Worm (Caenorhabditis elegans) whole organism, L4 larva: ENCODE results near the gene F10A3.4.

ENCODE experiments used
- D1046.2 ChIP-seq: fragments of 200-800 bp; sonication (Bioruptor generic); IDR thresholded peaks from 2 replicates; pipeline ENCODE4 v1.3.6; 2022; ENCODE audit warnings: missing genetic modification characterization, missing compliant biosample characterization
- F44E2.7 ChIP-seq: fragments of 200-800 bp; sonication (Bioruptor generic); IDR thresholded peaks from 2 replicates; pipeline ENCODE4 v2.1.2; 2022; ENCODE audit warnings: missing genetic modification characterization, missing compliant biosample characterization
- R02D3.7 ChIP-seq: fragments of 150-350 bp; sonication (generic microtip); optimal IDR thresholded peaks from 3 replicates; lab custom pipeline; 2014; ENCODE audit warnings: missing biosample characterization, missing genetic modification characterization
- T26A8.4 ChIP-seq: fragments of 200-800 bp; sonication (Bioruptor generic); IDR thresholded peaks from 2 replicates; pipeline ENCODE4 v1.3.6; 2022; ENCODE audit warnings: missing genetic modification characterization, missing compliant biosample characterization
- aha-1 ChIP-seq: fragments of 150-350 bp; peaks from one replicate; lab custom pipeline; 2014; ENCODE audit warnings: missing biosample characterization, missing genetic modification characterization
- aly-2 ChIP-seq: sonication (generic microtip); optimal IDR thresholded peaks from 2 replicates; lab custom pipeline; 2018; ENCODE audit warnings: missing biosample characterization, missing genetic modification characterization
- ceh-44 ChIP-seq: fragments of 200-800 bp; sonication (Bioruptor generic); IDR thresholded peaks from 2 replicates; pipeline ENCODE4 v1.3.6; 2022; ENCODE audit warnings: missing genetic modification reagents, missing genetic modification characterization, missing compliant biosample characterization
- ceh-62 ChIP-seq: sonication (generic microtip); optimal IDR thresholded peaks from 2 replicates; lab custom pipeline; 2017; ENCODE audit warnings: missing biosample characterization, missing genetic modification characterization
- daf-16 ChIP-seq, 3 experiments: sonication (generic microtip); optimal IDR thresholded peaks; 2 replicates each; lab custom pipeline; 2016 to 2017; ENCODE audit warnings: missing genetic modification characterization in 3 of 3, missing genetic modification reagents in 3 of 3, mild to moderate bottlenecking in 2 of 3, missing compliant biosample characterization in 2 of 3, missing biosample characterization in 1 of 3, moderate library complexity in 1 of 3
- daf-19 ChIP-seq: fragments of 200-800 bp; sonication (Bioruptor generic); conservative IDR thresholded peaks from 2 replicates; pipeline ENCODE4 v1.3.6; 2022; ENCODE audit warnings: missing genetic modification characterization, missing compliant biosample characterization
- daf-8 ChIP-seq: fragments of 200-800 bp; sonication (Bioruptor generic); IDR thresholded peaks from 2 replicates; pipeline ENCODE4 v1.3.6; 2022; ENCODE audit warnings: missing genetic modification characterization, missing compliant biosample characterization
- dpl-1 ChIP-seq: fragments of 150-350 bp; optimal IDR thresholded peaks from 2 replicates; lab custom pipeline; 2014; ENCODE audit warnings: missing biosample characterization, missing genetic modification reagents, missing genetic modification characterization
- duxl-1 ChIP-seq: sonication (generic microtip); optimal IDR thresholded peaks from 2 replicates; lab custom pipeline; 2016; ENCODE audit warnings: mild to moderate bottlenecking, missing genetic modification characterization, moderate library complexity, missing compliant biosample characterization; ENCODE audit not compliant: poor library complexity
- dve-1 ChIP-seq: sonication (generic microtip); optimal IDR thresholded peaks from 2 replicates; lab custom pipeline; 2017; ENCODE audit warnings: antibody characterized with exemption, mild to moderate bottlenecking, missing genetic modification characterization, missing compliant biosample characterization; ENCODE audit not compliant: insufficient read depth
- fos-1 ChIP-seq: fragments of 150-350 bp; optimal IDR thresholded peaks from 2 replicates; lab custom pipeline; 2014; ENCODE audit warnings: missing biosample characterization, missing genetic modification characterization
- jun-1 ChIP-seq: fragments of 150-350 bp; optimal IDR thresholded peaks from 2 replicates; lab custom pipeline; 2014; ENCODE audit warnings: missing biosample characterization, missing genetic modification reagents, missing genetic modification characterization
- lin-13 ChIP-seq: fragments of 150-350 bp; optimal IDR thresholded peaks from 2 replicates; lab custom pipeline; 2014; ENCODE audit warnings: missing biosample characterization, missing genetic modification reagents, missing genetic modification characterization
- lin-29 ChIP-seq: fragments of 200-800 bp; sonication (Bioruptor generic); IDR thresholded peaks from 2 replicates; pipeline ENCODE4 v1.3.6; 2022; ENCODE audit warnings: missing genetic modification reagents, missing genetic modification characterization, missing compliant biosample characterization
- lin-38 ChIP-seq: fragments of 200-800 bp; sonication (Bioruptor generic); IDR thresholded peaks from 2 replicates; pipeline ENCODE4 v1.3.6; 2022; ENCODE audit warnings: missing genetic modification reagents, missing genetic modification characterization, missing compliant biosample characterization
- lsy-2 ChIP-seq, 2 experiments: fragments of 150-350 bp in 1 of 2; sonication (generic microtip) in 1 of 2; optimal IDR thresholded peaks; 2 replicates each; lab custom pipeline; 2014 to 2017; ENCODE audit warnings: missing biosample characterization in 2 of 2, missing genetic modification characterization in 2 of 2
- mes-2 ChIP-seq: sonication (generic microtip); optimal IDR thresholded peaks from 2 replicates; lab custom pipeline; 2016; ENCODE audit warnings: missing genotype, mild to moderate bottlenecking, missing genetic modification characterization, missing compliant biosample characterization; ENCODE audit not compliant: poor library complexity, severe bottlenecking
- nhr-10 ChIP-seq: fragments of 150-350 bp; optimal IDR thresholded peaks from 2 replicates; lab custom pipeline; 2014; ENCODE audit warnings: missing biosample characterization, missing genetic modification characterization
- nhr-111 ChIP-seq: fragments of 200-800 bp; sonication (Bioruptor generic); optimal IDR thresholded peaks from 2 replicates; lab custom pipeline; 2018; ENCODE audit warnings: mild to moderate bottlenecking, missing genetic modification characterization, missing compliant biosample characterization
- nhr-237 ChIP-seq: sonication (generic microtip); optimal IDR thresholded peaks from 2 replicates; lab custom pipeline; 2017; ENCODE audit warnings: missing biosample characterization, missing genetic modification characterization
- nhr-28 ChIP-seq: fragments of 150-350 bp; optimal IDR thresholded peaks from 2 replicates; lab custom pipeline; 2014; ENCODE audit warnings: missing biosample characterization, missing genetic modification characterization
- nhr-42 ChIP-seq: fragments of 200-800 bp; sonication (Bioruptor generic); IDR thresholded peaks from 2 replicates; pipeline ENCODE4 v1.3.6; 2022; ENCODE audit warnings: missing genetic modification characterization, missing compliant biosample characterization
- nhr-76 ChIP-seq: fragments of 150-350 bp; optimal IDR thresholded peaks from 2 replicates; lab custom pipeline; 2014; ENCODE audit warnings: missing biosample characterization, missing genetic modification characterization
- nhr-77 ChIP-seq: fragments of 150-350 bp; optimal IDR thresholded peaks from 2 replicates; lab custom pipeline; 2014; ENCODE audit warnings: missing biosample characterization, missing genetic modification characterization
- pha-4 ChIP-seq, 2 experiments: fragments of 150-350 bp in 1 of 2; fragments of 200-800 bp in 1 of 2; sonication (Bioruptor generic) in 1 of 2; IDR thresholded peaks in 1 of 2; optimal IDR thresholded peaks in 1 of 2; 2 replicates each; pipeline versions ENCODE4 v1.3.6 to Lab custom; 2014 to 2022; ENCODE audit warnings: missing genetic modification characterization in 2 of 2, missing genetic modification reagents in 2 of 2, missing biosample characterization in 1 of 2, missing compliant biosample characterization in 1 of 2
- php-3 ChIP-seq: fragments of 200-800 bp; sonication (Bioruptor generic); IDR thresholded peaks from 2 replicates; pipeline ENCODE4 v1.3.6; 2022; ENCODE audit warnings: missing genetic modification reagents, missing genetic modification characterization, missing compliant biosample characterization
- pqm-1 ChIP-seq: sonication (generic microtip); optimal IDR thresholded peaks from 2 replicates; lab custom pipeline; 2017; ENCODE audit warnings: missing biosample characterization, missing genetic modification characterization
- sdz-12 ChIP-seq: fragments of 200-800 bp; sonication (Bioruptor generic); optimal IDR thresholded peaks from 2 replicates; lab custom pipeline; 2018; ENCODE audit warnings: mild to moderate bottlenecking, missing genetic modification characterization, missing compliant biosample characterization
- spr-1 ChIP-seq: sonication (generic microtip); optimal IDR thresholded peaks from 2 replicates; lab custom pipeline; 2016; ENCODE audit warnings: mild to moderate bottlenecking, missing genetic modification characterization, missing compliant biosample characterization
- spr-3 ChIP-seq: fragments of 200-800 bp; sonication (Bioruptor generic); optimal IDR thresholded peaks from 2 replicates; lab custom pipeline; 2018; ENCODE audit warnings: mild to moderate bottlenecking, missing genetic modification characterization, missing compliant biosample characterization
- tra-1 ChIP-seq: fragments of 200-800 bp; sonication (Bioruptor generic); IDR thresholded peaks from 2 replicates; pipeline ENCODE4 v1.3.6; 2022; ENCODE audit warnings: missing genetic modification reagents, missing genetic modification characterization, missing compliant biosample characterization
- zip-11 ChIP-seq: fragments of 200-800 bp; sonication (Bioruptor generic); IDR thresholded peaks from 2 replicates; pipeline ENCODE4 v1.3.6; 2022; ENCODE audit warnings: missing genetic modification characterization, missing compliant biosample characterization
- zip-2 ChIP-seq: fragments of 150-350 bp; optimal IDR thresholded peaks from 2 replicates; lab custom pipeline; 2014; ENCODE audit warnings: missing biosample characterization, missing genetic modification characterization
- ztf-11 ChIP-seq: fragments of 150-350 bp; optimal IDR thresholded peaks from 2 replicates; lab custom pipeline; 2014; ENCODE audit warnings: missing biosample characterization, missing genetic modification characterization
- ztf-7 ChIP-seq: fragments of 150-350 bp; optimal IDR thresholded peaks from 2 replicates; lab custom pipeline; 2014; ENCODE audit warnings: missing biosample characterization, missing genetic modification characterization

Gene F10A3.4

ce11 chrV:16160087-16160486 lies 11.2 kb downstream of the F10A3.4 start:
- TF ChIP-seq nhr-111 (GFP tag; lab: Kevin White, UChicago), result no peak
- no peak for TF ChIP-seq spr-1 (tag; lab: Kevin White, UChicago)
- no peak for TF ChIP-seq F44E2.7 (GFP tag; lab: Robert Waterston, UW)
- TF ChIP-seq zip-2, result peak; percentile 90
- TF ChIP-seq ceh-62, result no peak
- peak; percentile 37 for TF ChIP-seq nhr-28 (tag; lab: Kevin White, UChicago)
- no peak for TF ChIP-seq dpl-1 (GFP tag; lab: Kevin White, UChicago)
- peak; percentile 22 for TF ChIP-seq pqm-1 (tag; lab: Kevin White, UChicago)
- peak; percentile 47 for TF ChIP-seq nhr-77 (tag; lab: Kevin White, UChicago)
- no peak for TF ChIP-seq pha-4 (GFP tag; IDR thresholded peaks at IDR 0.05; lab: Robert Waterston, UW)
- peak; percentile 19 for TF ChIP-seq pha-4 (tag; optimal IDR thresholded peaks at IDR 0.05; lab: Kevin White, UChicago)
- no peak for TF ChIP-seq aly-2 (tag; lab: Kevin White, UChicago)
- no peak for TF ChIP-seq daf-16 (GFP tag; optimal IDR thresholded peaks at IDR 0.05; lab: Kevin White, UChicago)
- peak; percentile 73 for TF ChIP-seq daf-16 (tag; optimal IDR thresholded peaks at IDR 0.05; lab: Kevin White, UChicago)
- no peak for TF ChIP-seq daf-8 (GFP tag; lab: Robert Waterston, UW)
- peak; percentile 46 for TF ChIP-seq aha-1 (tag; lab: Kevin White, UChicago)
- no peak for TF ChIP-seq ztf-11 (tag; lab: Kevin White, UChicago)
- no peak for TF ChIP-seq mes-2 (tag; lab: Kevin White, UChicago)
- no peak for TF ChIP-seq lsy-2 (tag; optimal IDR thresholded peaks at IDR 0.05; lab: Kevin White, UChicago)
- no peak for TF ChIP-seq D1046.2 (GFP tag; lab: Robert Waterston, UW)
- TF ChIP-seq zip-11 (GFP tag; lab: Robert Waterston, UW), result no peak
- TF ChIP-seq nhr-237 (tag; lab: Kevin White, UChicago), result no peak
- peak; percentile 30 for TF ChIP-seq ztf-7 (tag; lab: Kevin White, UChicago)
- TF ChIP-seq tra-1, result no peak
- TF ChIP-seq daf-19, result no peak
- no peak for TF ChIP-seq nhr-76
- no peak for TF ChIP-seq R02D3.7 (tag; lab: Kevin White, UChicago)
- TF ChIP-seq, all 104 proteins: peak for 8

ce11 chrV:16162124-16162735 lies 13.3 kb downstream of the F10A3.4 start, which contains the start of the genes str-109 and F10A3.11:
Gene str-109, minus strand, starts transcription at chrV:16162224.
Gene F10A3.11, plus strand, starts transcription at chrV:16162685.
- TF ChIP-seq jun-1 (tag; lab: Kevin White, UChicago), result no peak
- TF ChIP-seq duxl-1, result no peak
- TF ChIP-seq lin-38 (GFP tag; lab: Robert Waterston, UW), result no peak
- no peak for TF ChIP-seq spr-3
- TF ChIP-seq lin-13 (GFP tag; lab: Kevin White, UChicago), result no peak
- no peak for TF ChIP-seq sdz-12 (GFP tag; lab: Kevin White, UChicago)
- TF ChIP-seq nhr-10, result no peak
- TF ChIP-seq D1046.2 (GFP tag; lab: Robert Waterston, UW), result no peak
- no peak for TF ChIP-seq fos-1
- TF ChIP-seq nhr-111 (GFP tag; lab: Kevin White, UChicago), result no peak
- TF ChIP-seq php-3 (GFP tag; lab: Robert Waterston, UW), result no peak
- TF ChIP-seq nhr-42 (GFP tag; lab: Robert Waterston, UW), result no peak
- no peak for TF ChIP-seq lin-29
- TF ChIP-seq dve-1, result no peak
- no peak for TF ChIP-seq ceh-44
- TF ChIP-seq T26A8.4, result no peak
- TF ChIP-seq mes-2 (tag; lab: Kevin White, UChicago), result no peak
- TF ChIP-seq, all 104 proteins: peak for 0
